Fruit fly (Drosophila melanogaster) whole organism, embryonic: ENCODE data around the gene Ac13E.

Experiments
- B-H1 ChIP-seq: fragments of 200-800 bp; sonication (Bioruptor generic); IDR thresholded peaks from 3 replicates; pipeline ENCODE4 v1.3.6; 2022; ENCODE audit warnings: missing biosample characterization, missing genetic modification characterization
- C15 ChIP-seq: fragments of 200-800 bp; sonication (Bioruptor generic); IDR thresholded peaks from 3 replicates; pipeline ENCODE4 v1.3.6; 2022; ENCODE audit warnings: missing biosample characterization, missing genetic modification characterization
- CG10431 ChIP-seq: fragments of 200-800 bp; sonication (Bioruptor generic); optimal IDR thresholded peaks from 3 replicates; lab custom pipeline; 2018; ENCODE audit warnings: missing biosample characterization, mild to moderate bottlenecking, missing genetic modification characterization
- CG11247 ChIP-seq: fragments of 200-800 bp; sonication (Bioruptor generic); IDR thresholded peaks from 2 replicates; pipeline ENCODE4 v1.3.6; 2022; ENCODE audit warnings: missing biosample characterization, missing genetic modification characterization
- CG11723 ChIP-seq: fragments of 200-800 bp; sonication (Bioruptor generic); optimal IDR thresholded peaks from 2 replicates; lab custom pipeline; 2017; ENCODE audit warnings: missing biosample characterization, mild to moderate bottlenecking, missing genetic modification characterization
- CG12744 ChIP-seq: fragments of 200-800 bp; sonication (Bioruptor generic); optimal IDR thresholded peaks from 2 replicates; lab custom pipeline; 2016; ENCODE audit warnings: missing biosample characterization, missing genetic modification characterization
- CG13775 ChIP-seq: fragments of 200-800 bp; sonication (Bioruptor generic); optimal IDR thresholded peaks from 3 replicates; lab custom pipeline; 2017; ENCODE audit warnings: missing biosample characterization, mild to moderate bottlenecking, missing genetic modification characterization
- CG14965 ChIP-seq: fragments of 200-800 bp; sonication (Bioruptor generic); optimal IDR thresholded peaks from 2 replicates; lab custom pipeline; 2016; ENCODE audit warnings: missing biosample characterization, missing genetic modification characterization, borderline replicate concordance
- CG2889 ChIP-seq: fragments of 200-800 bp; sonication (Bioruptor generic); IDR thresholded peaks from 3 replicates; pipeline ENCODE4 v1.3.6; 2022; ENCODE audit warnings: missing biosample characterization, missing genetic modification characterization
- CG3163 ChIP-seq: fragments of 200-800 bp; sonication (Bioruptor generic); optimal IDR thresholded peaks from 3 replicates; lab custom pipeline; 2016; ENCODE audit warnings: missing biosample characterization, missing genetic modification characterization
- CG34422 ChIP-seq: fragments of 200-800 bp; sonication (Bioruptor generic); IDR thresholded peaks from 3 replicates; pipeline ENCODE4 v1.3.6; 2022; ENCODE audit warnings: missing biosample characterization, missing genetic modification characterization
- CG4282 ChIP-seq: fragments of 200-800 bp; sonication (Bioruptor generic); optimal IDR thresholded peaks from 2 replicates; lab custom pipeline; 2016; ENCODE audit warnings: missing biosample characterization, missing genetic modification characterization
- CG6854 ChIP-seq: fragments of 200-800 bp; sonication (Bioruptor generic); optimal IDR thresholded peaks from 3 replicates; lab custom pipeline; 2017; ENCODE audit warnings: missing biosample characterization, mild to moderate bottlenecking, missing genetic modification characterization
- CG7271 ChIP-seq: fragments of 200-800 bp; sonication (Bioruptor generic); optimal IDR thresholded peaks from 2 replicates; lab custom pipeline; 2018; ENCODE audit warnings: missing biosample characterization, mild to moderate bottlenecking, missing genetic modification characterization, moderate library complexity
- CG7357 ChIP-seq: fragments of 200-800 bp; sonication (Bioruptor generic); IDR thresholded peaks from 3 replicates; pipeline ENCODE4 v1.3.6; 2022; ENCODE audit warnings: missing biosample characterization, missing genetic modification characterization
- CG7745 ChIP-seq: fragments of 200-800 bp; sonication (Bioruptor generic); optimal IDR thresholded peaks from 2 replicates; lab custom pipeline; 2018; ENCODE audit warnings: missing biosample characterization, mild to moderate bottlenecking, missing genetic modification characterization, moderate library complexity
- CG7928 ChIP-seq: fragments of 200-800 bp; sonication (Bioruptor generic); optimal IDR thresholded peaks from 2 replicates; lab custom pipeline; 2017; ENCODE audit warnings: missing biosample characterization, mild to moderate bottlenecking, missing genetic modification characterization
- CG8478 ChIP-seq: fragments of >200 bp; optimal IDR thresholded peaks from 2 replicates; lab custom pipeline; 2018
- CG9609 ChIP-seq: fragments of 200-800 bp; sonication (Bioruptor generic); optimal IDR thresholded peaks from 3 replicates; lab custom pipeline; 2016; ENCODE audit warnings: missing biosample characterization, missing genetic modification characterization
- CHES-1-like ChIP-seq: fragments of 200-800 bp; sonication (Bioruptor generic); optimal IDR thresholded peaks from 2 replicates; lab custom pipeline; 2016; ENCODE audit warnings: missing biosample characterization, missing genetic modification characterization
- CrebB ChIP-seq: fragments of 200-800 bp; sonication (Bioruptor generic); optimal IDR thresholded peaks from 3 replicates; lab custom pipeline; 2018; ENCODE audit warnings: missing biosample characterization, mild to moderate bottlenecking, missing genetic modification characterization
- Dek ChIP-seq: fragments of 200-800 bp; sonication (Bioruptor generic); optimal IDR thresholded peaks from 3 replicates; lab custom pipeline; 2019; ENCODE audit warnings: missing biosample characterization, mild to moderate bottlenecking, missing genetic modification characterization, moderate library complexity
- Gsc ChIP-seq: fragments of 200-800 bp; sonication (Bioruptor generic); IDR thresholded peaks from 2 replicates; pipeline ENCODE4 v1.3.6; 2022; ENCODE audit warnings: missing biosample characterization, missing genetic modification characterization
- Hmr ChIP-seq: fragments of 200-800 bp; sonication (Bioruptor generic); optimal IDR thresholded peaks from 3 replicates; lab custom pipeline; 2017; ENCODE audit warnings: mild to moderate bottlenecking, missing biosample characterization, missing genetic modification reagents, missing genetic modification characterization
- Neu2 ChIP-seq: fragments of 200-800 bp; sonication (Bioruptor generic); optimal IDR thresholded peaks from 3 replicates; lab custom pipeline; 2016; ENCODE audit warnings: missing biosample characterization, missing genetic modification characterization, borderline replicate concordance
- NfI ChIP-seq: fragments of 200-800 bp; sonication (Bioruptor generic); optimal IDR thresholded peaks from 3 replicates; lab custom pipeline; 2018; ENCODE audit warnings: missing biosample characterization, mild to moderate bottlenecking, missing genetic modification characterization, moderate library complexity
- Six4 ChIP-seq: fragments of 200-800 bp; sonication (Bioruptor generic); optimal IDR thresholded peaks from 2 replicates; lab custom pipeline; 2016; ENCODE audit warnings: missing biosample characterization, missing genetic modification characterization
- Sox100B ChIP-seq: fragments of 200-800 bp; sonication (Bioruptor generic); optimal IDR thresholded peaks from 3 replicates; lab custom pipeline; 2018; ENCODE audit warnings: missing biosample characterization, mild to moderate bottlenecking, missing genetic modification characterization
- ara ChIP-seq: fragments of 200-800 bp; sonication (Bioruptor generic); IDR thresholded peaks from 2 replicates; pipeline ENCODE4 v1.3.6; 2022; ENCODE audit warnings: missing biosample characterization, missing genetic modification characterization
- br ChIP-seq: fragments of >200 bp; optimal IDR thresholded peaks from 2 replicates; lab custom pipeline; 2017
- cg ChIP-seq: fragments of 200-800 bp; sonication (Bioruptor generic); optimal IDR thresholded peaks from 3 replicates; lab custom pipeline; 2019; ENCODE audit warnings: missing biosample characterization, mild to moderate bottlenecking, missing genetic modification characterization, moderate library complexity
- ems ChIP-seq: fragments of 200-800 bp; sonication (Bioruptor generic); optimal IDR thresholded peaks from 3 replicates; lab custom pipeline; 2016; ENCODE audit warnings: missing biosample characterization, missing genetic modification characterization
- ewg ChIP-seq: fragments of 200-800 bp; sonication (Bioruptor generic); optimal IDR thresholded peaks from 3 replicates; lab custom pipeline; 2017; ENCODE audit warnings: mild to moderate bottlenecking, missing biosample characterization, missing genetic modification reagents, missing genetic modification characterization
- ftz-f1 ChIP-seq: fragments of 200-800 bp; sonication (Bioruptor generic); optimal IDR thresholded peaks from 2 replicates; lab custom pipeline; 2016; ENCODE audit warnings: missing biosample characterization, missing genetic modification characterization
- fu2 ChIP-seq: fragments of 200-800 bp; sonication (Bioruptor generic); optimal IDR thresholded peaks from 2 replicates; lab custom pipeline; 2016; ENCODE audit warnings: missing biosample characterization, missing genetic modification characterization
- insv ChIP-seq, 2 experiments: fragments of 200-800 bp; sonication (Bioruptor generic); optimal IDR thresholded peaks; 3 replicates each; lab custom pipeline; 2016 to 2018; ENCODE audit warnings: missing biosample characterization in 2 of 2, missing genetic modification characterization in 2 of 2
- kah ChIP-seq: fragments of 200-800 bp; sonication (Bioruptor generic); optimal IDR thresholded peaks from 2 replicates; lab custom pipeline; 2018; ENCODE audit warnings: missing biosample characterization, mild to moderate bottlenecking, missing genetic modification characterization
- kni ChIP-seq: fragments of 200-800 bp; sonication (Bioruptor generic); optimal IDR thresholded peaks from 3 replicates; lab custom pipeline; 2017; ENCODE audit warnings: mild to moderate bottlenecking, missing biosample characterization, missing genetic modification reagents, missing genetic modification characterization
- knrl ChIP-seq: fragments of 200-800 bp; sonication (Bioruptor generic); IDR thresholded peaks from 3 replicates; pipeline ENCODE4 v1.3.6; 2022; ENCODE audit warnings: missing biosample characterization, missing genetic modification characterization; ENCODE audit not compliant: partially characterized antibody
- maf-S ChIP-seq: fragments of 200-800 bp; sonication (Bioruptor generic); optimal IDR thresholded peaks from 2 replicates; lab custom pipeline; 2016; ENCODE audit warnings: missing biosample characterization, missing genetic modification characterization
- mam ChIP-seq: fragments of 200-800 bp; sonication (Bioruptor generic); optimal IDR thresholded peaks from 3 replicates; lab custom pipeline; 2016; ENCODE audit warnings: missing biosample characterization, missing genetic modification characterization
- nmo ChIP-seq: fragments of 200-800 bp; sonication (Bioruptor generic); optimal IDR thresholded peaks from 2 replicates; lab custom pipeline; 2018; ENCODE audit warnings: missing biosample characterization, mild to moderate bottlenecking, missing genetic modification characterization, moderate library complexity
- p53 ChIP-seq: fragments of 200-800 bp; sonication (Bioruptor generic); optimal IDR thresholded peaks from 2 replicates; lab custom pipeline; 2016; ENCODE audit warnings: missing biosample characterization, missing genetic modification characterization
- peb ChIP-seq: fragments of 200-800 bp; sonication (Bioruptor generic); IDR thresholded peaks from 2 replicates; pipeline ENCODE4 v1.3.6; 2022; ENCODE audit warnings: missing biosample characterization, missing genetic modification characterization
- phol ChIP-seq: fragments of 200-800 bp; sonication (Bioruptor generic); optimal IDR thresholded peaks from 3 replicates; lab custom pipeline; 2018; ENCODE audit warnings: missing biosample characterization, mild to moderate bottlenecking, missing genetic modification characterization, moderate library complexity
- sd ChIP-seq: fragments of 200-800 bp; sonication (Bioruptor generic); optimal IDR thresholded peaks from 3 replicates; lab custom pipeline; 2018; ENCODE audit warnings: missing biosample characterization, mild to moderate bottlenecking, missing genetic modification characterization, moderate library complexity
- sens ChIP-seq: fragments of 200-800 bp; sonication (Bioruptor generic); peaks from one replicate; lab custom pipeline; 2016; ENCODE audit warnings: missing biosample characterization, missing genetic modification characterization
- shn ChIP-seq: fragments of 200-800 bp; sonication (Bioruptor generic); optimal IDR thresholded peaks from 3 replicates; lab custom pipeline; 2016; ENCODE audit warnings: missing biosample characterization, missing genetic modification characterization
- unpg ChIP-seq: fragments of 200-800 bp; sonication (Bioruptor generic); optimal IDR thresholded peaks from 3 replicates; lab custom pipeline; 2018; ENCODE audit warnings: missing biosample characterization, mild to moderate bottlenecking, missing genetic modification characterization, moderate library complexity
- vfl ChIP-seq: fragments of 200-800 bp; sonication (Bioruptor generic); optimal IDR thresholded peaks from 2 replicates; lab custom pipeline; 2016; ENCODE audit warnings: missing biosample characterization, missing genetic modification characterization
- vnd ChIP-seq: fragments of 200-800 bp; sonication (Bioruptor generic); IDR thresholded peaks from 3 replicates; pipeline ENCODE4 v1.3.6; 2022; ENCODE audit warnings: missing biosample characterization, missing genetic modification characterization; ENCODE audit not compliant: partially characterized antibody
- vvl ChIP-seq: fragments of 200-800 bp; sonication (Bioruptor generic); IDR thresholded peaks from 2 replicates; pipeline ENCODE4 v1.3.6; 2022; ENCODE audit warnings: missing biosample characterization, missing genetic modification characterization

Ac13E gene

DNA sequence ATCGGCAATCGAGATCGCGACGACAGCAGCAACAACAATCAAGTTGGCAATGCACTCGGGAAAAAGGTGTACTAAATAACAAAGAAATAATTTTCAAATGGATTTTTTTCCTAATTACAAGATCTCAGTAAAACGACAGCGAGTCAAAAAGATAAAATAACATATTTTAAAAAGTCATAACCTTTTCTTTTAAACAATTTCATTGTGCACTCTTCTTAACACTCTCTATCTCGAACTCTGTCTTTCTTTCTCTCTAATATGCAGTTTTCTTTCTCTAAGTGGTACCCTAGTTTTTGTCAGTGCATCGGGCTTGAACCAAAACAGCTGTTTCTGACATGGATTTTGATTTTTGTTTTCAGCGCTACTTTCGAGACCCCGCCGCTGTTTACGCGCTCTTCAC is 5.0 kb downstream of the Ac13E start (continued):
- TF ChIP-seq insv (GFP tag; optimal IDR thresholded peaks at IDR 0.05; lab: Kevin White, UChicago) (no peak), vnd (no peak), shn (GFP tag; lab: Kevin White, UChicago) (peak; percentile 65), sens (GFP tag; lab: Kevin White, UChicago) (peak; percentile 89), ftz-f1 (GFP tag; lab: Kevin White, UChicago) (no peak), CG11723 (GFP tag; lab: Kevin White, UChicago) (peak; percentile 61), kni (GFP tag; lab: Kevin White, UChicago) (no peak), B-H1 (peak; percentile 57; the same call in 2 of the 3 replicates), CG2889 (GFP tag; lab: Robert Waterston, UW) (peak; percentile 62; the same call in 2 of the 3 replicates), mam (GFP tag; lab: Kevin White, UChicago) (peak; percentile 75), CG14965 (GFP tag; lab: Kevin White, UChicago) (no peak), CG6854 (GFP tag; lab: Kevin White, UChicago) (peak; percentile 54), CG7745 (tag; lab: Kevin White, UChicago) (no peak), NfI (GFP tag; lab: Kevin White, UChicago) (peak; percentile 78), sd (tag; lab: Kevin White, UChicago) (peak; percentile 37), CG4282 (GFP tag; lab: Kevin White, UChicago) (peak; percentile 12), CG9609 (peak; percentile 70), maf-S (GFP tag; lab: Kevin White, UChicago) (peak; percentile 63), CG10431 (GFP tag; lab: Kevin White, UChicago) (no peak), CG12744 (GFP tag; lab: Kevin White, UChicago) (peak; percentile 65), Dek (peak; percentile 80), p53 (GFP tag; lab: Kevin White, UChicago) (no peak), ewg (GFP tag; lab: Kevin White, UChicago) (peak; percentile 61), CG7928 (peak; percentile 48), unpg (GFP tag; lab: Kevin White, UChicago) (peak; percentile 83), CG11247 (GFP tag; lab: Robert Waterston, UW) (peak; percentile 66; the same call in 1 of the 2 replicates), nmo (GFP tag; lab: Kevin White, UChicago) (peak; percentile 87), kah (peak; percentile 36), Six4 (GFP tag; lab: Kevin White, UChicago) (peak; percentile 50), Sox100B (peak; percentile 81), ems (GFP tag; lab: Kevin White, UChicago) (peak; percentile 70), fu2 (peak; percentile 63), CG7357 (GFP tag; lab: Robert Waterston, UW) (peak; percentile 74; the same call in 2 of the 3 replicates), vvl (GFP tag; lab: Robert Waterston, UW) (peak; percentile 77), peb (peak; percentile 32; the same call in 1 of the 2 replicates), CG34422 (GFP tag; lab: Robert Waterston, UW) (peak; percentile 72), knrl (GFP tag; lab: Robert Waterston, UW) (no peak), cg (GFP tag; lab: Kevin White, UChicago) (no peak), br (lab: Kevin White, UChicago) (no peak), CG7271 (tag; lab: Kevin White, UChicago) (no peak), CHES-1-like (GFP tag; lab: Kevin White, UChicago) (peak; percentile 67), CG3163 (GFP tag; lab: Kevin White, UChicago) (peak; percentile 38), phol (tag; lab: Kevin White, UChicago) (peak; percentile 85), CG13775 (GFP tag; lab: Kevin White, UChicago) (peak; percentile 69), CrebB (peak; percentile 49), Neu2 (no peak), C15 (GFP tag; lab: Robert Waterston, UW) (no peak), Gsc (no peak), Hmr (GFP tag; lab: Kevin White, UChicago) (peak; percentile 79), vfl (peak; percentile 14), ara (GFP tag; lab: Robert Waterston, UW) (no peak), CG8478 (no peak)
